Worm (Caenorhabditis elegans) whole organism, L4 larva: ENCODE results near the gene cdr-7.

Source experiments
- ama-1 ChIP-seq: fragments of 150-350 bp; optimal IDR thresholded peaks from 2 replicates; lab custom pipeline; 2014; ENCODE audit warnings: inconsistent platforms, mixed read lengths
- daf-8 ChIP-seq: fragments of 200-800 bp; sonication (Bioruptor generic); IDR thresholded peaks from 2 replicates; pipeline ENCODE4 v1.3.6; 2022; ENCODE audit warnings: missing genetic modification characterization, missing compliant biosample characterization
- fkh-10 ChIP-seq: fragments of 150-350 bp; optimal IDR thresholded peaks from 2 replicates; lab custom pipeline; 2014; ENCODE audit warnings: missing biosample characterization, missing genetic modification reagents, missing genetic modification characterization
- fos-1 ChIP-seq: fragments of 150-350 bp; optimal IDR thresholded peaks from 2 replicates; lab custom pipeline; 2014; ENCODE audit warnings: missing biosample characterization, missing genetic modification characterization
- hmg-1.1 ChIP-seq: fragments of 200-800 bp; sonication (Bioruptor generic); IDR thresholded peaks from 2 replicates; pipeline ENCODE4 v1.3.6; 2022; ENCODE audit warnings: missing genetic modification reagents, missing genetic modification characterization, missing compliant biosample characterization
- madf-5 ChIP-seq, 2 experiments: fragments of 200-800 bp; sonication (Bioruptor generic); IDR thresholded peaks; 2 replicates each; pipeline ENCODE4 v1.3.6; 2022; ENCODE audit warnings: missing compliant biosample characterization in 2 of 2, missing genetic modification characterization in 2 of 2
- madf-9 ChIP-seq: fragments of 200-800 bp; sonication (Bioruptor generic); conservative IDR thresholded peaks from 2 replicates; pipeline ENCODE4 v1.3.6; 2022; ENCODE audit warnings: missing genetic modification reagents, missing genetic modification characterization, missing compliant biosample characterization
- nhr-111 ChIP-seq: fragments of 200-800 bp; sonication (Bioruptor generic); optimal IDR thresholded peaks from 2 replicates; lab custom pipeline; 2018; ENCODE audit warnings: mild to moderate bottlenecking, missing genetic modification characterization, missing compliant biosample characterization
- pqm-1 ChIP-seq: sonication (generic microtip); optimal IDR thresholded peaks from 2 replicates; lab custom pipeline; 2017; ENCODE audit warnings: missing biosample characterization, missing genetic modification characterization
- snpc-4 ChIP-seq: fragments of 150-350 bp; optimal IDR thresholded peaks from 2 replicates; lab custom pipeline; 2014; ENCODE audit warnings: missing biosample characterization, missing genetic modification characterization
- ztf-11 ChIP-seq: fragments of 150-350 bp; optimal IDR thresholded peaks from 2 replicates; lab custom pipeline; 2014; ENCODE audit warnings: missing biosample characterization, missing genetic modification characterization

DNA sequence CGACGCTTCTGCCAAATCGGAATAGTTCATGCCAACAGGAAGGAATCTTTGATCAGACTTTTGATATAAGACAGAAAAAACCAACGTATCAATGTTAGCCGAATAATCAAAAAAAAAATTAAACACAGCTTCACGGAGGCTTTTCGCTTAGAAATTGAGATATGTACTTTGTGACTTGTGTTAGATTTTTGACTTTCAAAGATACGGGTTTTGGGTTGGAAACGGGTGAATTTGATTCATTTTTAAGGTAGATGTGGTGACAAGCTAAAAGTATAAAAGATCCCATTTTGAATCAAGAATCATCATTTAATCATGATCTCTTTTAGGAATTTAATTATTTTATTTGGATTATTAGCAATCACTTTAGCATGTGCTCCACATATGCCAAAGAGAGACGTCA is 9.6 kb downstream of the cdr-7 start, which contains the start of gene K01D12.8:
- TF ChIP-seq fos-1 (tag; lab: Kevin White, UChicago): no peak
- no peak for TF ChIP-seq snpc-4 (tag; lab: Kevin White, UChicago)
- TF ChIP-seq ama-1: no peak
- TF ChIP-seq hmg-1.1 (GFP tag; lab: Robert Waterston, UW): no peak
- TF ChIP-seq daf-8 (GFP tag; lab: Robert Waterston, UW): no peak
- TF ChIP-seq ztf-11: no peak
- TF ChIP-seq fkh-10: no peak
- TF ChIP-seq madf-5 (GFP tag; IDR thresholded peaks at IDR 0.05; lab: Robert Waterston, UW): no peak
- no peak for TF ChIP-seq madf-9 (GFP tag; lab: Robert Waterston, UW)
- TF ChIP-seq nhr-111: no peak
- no peak for TF ChIP-seq pqm-1 (tag; lab: Kevin White, UChicago)
